Fruit fly (Drosophila melanogaster) whole organism, embryonic: Measurements from ENCODE around the gene CG31664.
"Not testable (repeated sequence)": the region's sequence is repeated elsewhere in the genome, so short reads cannot be mapped to it uniquely, and the experiment has no call there.

Experiments
- CG2712 ChIP-seq: fragments of 200-800 bp; optimal IDR thresholded peaks from 3 replicates; lab custom pipeline; 2019; ENCODE audit warnings: missing biosample characterization, mild to moderate bottlenecking, missing genetic modification characterization, moderate library complexity
- CG2875 ChIP-seq: fragments of 200-800 bp; sonication (Bioruptor generic); optimal IDR thresholded peaks from 2 replicates; lab custom pipeline; 2017; ENCODE audit warnings: missing biosample characterization, mild to moderate bottlenecking, missing genetic modification characterization, missing genetic modification reagents
- CG31441 ChIP-seq: fragments of 200-800 bp; sonication (Bioruptor generic); IDR thresholded peaks from 2 replicates; pipeline ENCODE4 v1.3.6; 2022; ENCODE audit warnings: missing biosample characterization, missing genetic modification characterization
- CG5245 ChIP-seq: fragments of 200-800 bp; sonication (Bioruptor generic); optimal IDR thresholded peaks from 3 replicates; lab custom pipeline; 2016; ENCODE audit warnings: missing biosample characterization, missing genetic modification characterization
- CG5953 ChIP-seq: fragments of 200-800 bp; sonication (Bioruptor generic); IDR thresholded peaks from 2 replicates; pipeline ENCODE4 v1.3.6; 2022; ENCODE audit warnings: missing biosample characterization, missing genetic modification characterization
- br ChIP-seq: fragments of >200 bp; optimal IDR thresholded peaks from 2 replicates; lab custom pipeline; 2017
- corto ChIP-seq: fragments of 200-800 bp; sonication (Bioruptor generic); optimal IDR thresholded peaks from 2 replicates; lab custom pipeline; 2016; ENCODE audit warnings: missing biosample characterization, mild to moderate bottlenecking, missing genetic modification characterization, moderate library complexity
- fd96Cb ChIP-seq: fragments of 200-800 bp; sonication (Bioruptor generic); optimal IDR thresholded peaks from 2 replicates; lab custom pipeline; 2018; ENCODE audit warnings: missing biosample characterization, mild to moderate bottlenecking, missing genetic modification characterization, moderate library complexity
- nmo ChIP-seq: fragments of 200-800 bp; sonication (Bioruptor generic); optimal IDR thresholded peaks from 2 replicates; lab custom pipeline; 2018; ENCODE audit warnings: missing biosample characterization, mild to moderate bottlenecking, missing genetic modification characterization, moderate library complexity
- pb ChIP-seq: fragments of 200-800 bp; sonication (Bioruptor generic); optimal IDR thresholded peaks from 3 replicates; lab custom pipeline; 2016; ENCODE audit warnings: missing biosample characterization, missing genetic modification characterization
- tap ChIP-seq: fragments of 200-800 bp; optimal IDR thresholded peaks from 3 replicates; lab custom pipeline; 2019; ENCODE audit warnings: missing biosample characterization, mild to moderate bottlenecking, missing genetic modification characterization, moderate library complexity
- wek ChIP-seq: fragments of 200-800 bp; sonication (Bioruptor generic); optimal IDR thresholded peaks from 3 replicates; lab custom pipeline; 2018; ENCODE audit warnings: missing biosample characterization, mild to moderate bottlenecking, missing genetic modification characterization, moderate library complexity

DNA sequence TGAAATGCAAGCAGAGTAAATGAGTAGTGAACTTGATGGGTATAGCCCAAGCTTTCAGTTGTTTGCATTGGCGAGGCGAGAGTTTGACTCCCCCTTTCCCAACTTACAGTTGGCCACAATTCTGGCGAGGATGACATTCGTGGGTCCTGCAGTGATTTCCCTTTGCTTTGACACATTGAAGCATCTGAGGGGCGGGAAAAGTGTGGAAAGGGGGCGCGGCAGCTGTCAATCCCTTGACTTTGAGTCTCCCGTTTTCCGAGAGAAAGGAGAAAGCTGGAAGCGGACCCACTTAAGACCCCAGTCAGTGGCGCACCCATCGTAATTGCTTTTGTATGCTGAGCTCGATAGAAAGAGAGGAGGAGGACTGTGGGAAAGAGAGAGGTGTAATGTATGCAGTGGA lies 15.9 kb downstream of the CG31664 start:
- TF ChIP-seq wek (GFP tag; lab: Kevin White, UChicago); CG31441; fd96Cb (tag; lab: Kevin White, UChicago); br (lab: Kevin White, UChicago); tap; CG5953 (GFP tag; lab: Robert Waterston, UW); pb; CG2875 (GFP tag; lab: Kevin White, UChicago); nmo (GFP tag; lab: Kevin White, UChicago); CG2712 (tag; lab: Kevin White, UChicago); CG5245; corto: not testable (repeated sequence)
